Fruit fly (Drosophila melanogaster) whole organism, wandering third instar larva: ENCODE measurements around the gene CG13875.

Source experiments
- Abd-B ChIP-seq: fragments of >200 bp; optimal IDR thresholded peaks from 2 replicates; lab custom pipeline; 2017; ENCODE audit warnings: missing biosample characterization, missing genetic modification characterization
- CG32264 ChIP-seq: fragments of 200-800 bp; sonication (Bioruptor generic); optimal IDR thresholded peaks from 2 replicates; lab custom pipeline; 2016; ENCODE audit warnings: missing biosample characterization, missing genetic modification characterization
- GATAd ChIP-seq: sonication (Bioruptor generic); optimal IDR thresholded peaks from 2 replicates; lab custom pipeline; 2016; ENCODE audit warnings: missing biosample characterization, missing genetic modification characterization
- Hr78 ChIP-seq: fragments of >200 bp; optimal IDR thresholded peaks from 2 replicates; lab custom pipeline; 2017; ENCODE audit warnings: missing biosample characterization, missing genetic modification characterization
- Hr83 ChIP-seq: fragments of 200-300 bp; sonication (Bioruptor generic); optimal IDR thresholded peaks from 2 replicates; lab custom pipeline; 2016; ENCODE audit warnings: missing biosample characterization, mild to moderate bottlenecking, missing genetic modification characterization, moderate library complexity; ENCODE audit not compliant: poor library complexity, severe bottlenecking
- Myc ChIP-seq: fragments of >200 bp; optimal IDR thresholded peaks from 2 replicates; lab custom pipeline; 2017
- N ChIP-seq: fragments of >200 bp; optimal IDR thresholded peaks from 2 replicates; lab custom pipeline; 2018; ENCODE audit warnings: missing biosample characterization, missing external identifiers, missing genetic modification characterization
- OdsH ChIP-seq: fragments of 200-800 bp; sonication (Bioruptor generic); optimal IDR thresholded peaks from 2 replicates; lab custom pipeline; 2016; ENCODE audit warnings: missing biosample characterization, mild to moderate bottlenecking, missing genetic modification characterization
- br ChIP-seq: fragments of 200-800 bp; sonication (Bioruptor generic); optimal IDR thresholded peaks from 2 replicates; lab custom pipeline; 2016; ENCODE audit warnings: missing biosample characterization, missing genetic modification characterization
- dmrt93B ChIP-seq: fragments of 200-800 bp; sonication (Bioruptor generic); optimal IDR thresholded peaks from 2 replicates; lab custom pipeline; 2018; ENCODE audit warnings: missing biosample characterization, mild to moderate bottlenecking, missing genetic modification characterization
- dsf ChIP-seq: sonication (Bioruptor generic); optimal IDR thresholded peaks from 2 replicates; lab custom pipeline; 2016; ENCODE audit warnings: missing biosample characterization, missing genetic modification characterization, borderline replicate concordance
- pan ChIP-seq: fragments of >200 bp; optimal IDR thresholded peaks from 2 replicates; lab custom pipeline; 2017
- tai ChIP-seq: sonication (Bioruptor generic); optimal IDR thresholded peaks from 2 replicates; lab custom pipeline; 2016; ENCODE audit warnings: missing biosample characterization, missing genetic modification characterization
- woc ChIP-seq: sonication (Bioruptor generic); optimal IDR thresholded peaks from 2 replicates; lab custom pipeline; 2016; ENCODE audit warnings: missing biosample characterization, mild to moderate bottlenecking, missing genetic modification characterization

DNA sequence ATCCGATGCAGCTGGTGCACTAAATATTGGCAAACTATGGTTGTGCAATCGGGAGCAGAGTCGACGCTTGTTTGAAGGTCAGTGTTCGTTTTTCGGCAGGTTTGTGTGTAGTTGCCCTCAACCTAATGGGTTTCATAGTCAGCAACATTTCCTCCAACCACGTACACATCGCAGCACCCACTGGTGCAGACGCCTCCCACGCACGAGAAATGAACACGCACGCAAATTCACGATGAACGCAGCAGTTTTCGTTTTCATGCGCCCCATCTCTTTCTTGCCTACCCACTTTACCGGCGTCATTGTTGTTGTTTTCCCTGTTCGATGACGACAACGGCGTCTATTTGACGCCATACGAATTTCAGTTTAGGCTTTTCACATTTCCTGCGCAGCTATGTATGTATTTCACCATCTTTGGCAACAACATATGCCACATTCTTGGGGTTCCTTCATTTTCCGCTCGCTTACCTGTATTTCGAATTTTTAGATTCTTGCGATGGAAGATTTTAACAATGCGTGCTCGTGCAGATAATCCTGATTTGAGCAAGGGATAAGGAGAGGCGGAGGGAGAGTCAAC is 42.0 kb upstream of the CG13875 start:
- TF ChIP-seq Hr83 (GFP tag; lab: Kevin White, UChicago) (no peak), Hr78 (no peak), CG32264 (no peak), OdsH (GFP tag; lab: Kevin White, UChicago) (no peak), br (GFP tag; lab: Kevin White, UChicago) (no peak), pan (no peak), N (no peak), tai (GFP tag; lab: Kevin White, UChicago) (no peak), dmrt93B (GFP tag; lab: Kevin White, UChicago) (no peak), Myc (lab: Kevin White, UChicago) (no peak), dsf (GFP tag; lab: Kevin White, UChicago) (no peak), GATAd (GFP tag; lab: Kevin White, UChicago) (no peak), Abd-B (no peak), woc (GFP tag; lab: Kevin White, UChicago) (no peak)
